Fruit fly (Drosophila melanogaster) whole organism, embryonic: ENCODE data around the gene Trs23.

Experiments
- CG10274 ChIP-seq: fragments of 200-800 bp; sonication (Bioruptor generic); optimal IDR thresholded peaks from 3 replicates; lab custom pipeline; 2017; ENCODE audit warnings: missing biosample characterization, mild to moderate bottlenecking, missing genetic modification characterization
- CG10543 ChIP-seq: fragments of 200-800 bp; sonication (Bioruptor generic); optimal IDR thresholded peaks from 3 replicates; lab custom pipeline; 2017; ENCODE audit warnings: missing biosample characterization, mild to moderate bottlenecking, missing genetic modification characterization, moderate library complexity
- CG13894 ChIP-seq: fragments of 200-800 bp; sonication (Bioruptor generic); optimal IDR thresholded peaks from 3 replicates; lab custom pipeline; 2018; ENCODE audit warnings: missing biosample characterization, mild to moderate bottlenecking, missing genetic modification characterization, moderate library complexity
- CG14667 ChIP-seq: fragments of 200-800 bp; sonication (Bioruptor generic); IDR thresholded peaks from 2 replicates; pipeline ENCODE4 v1.3.6; 2022; ENCODE audit warnings: missing biosample characterization, missing genetic modification characterization
- CG18476 ChIP-seq: fragments of 200-800 bp; sonication (Bioruptor generic); optimal IDR thresholded peaks from 2 replicates; lab custom pipeline; 2016; ENCODE audit warnings: missing biosample characterization, mild to moderate bottlenecking, missing genetic modification characterization
- CG2678 ChIP-seq: fragments of 200-800 bp; sonication (Bioruptor generic); optimal IDR thresholded peaks from 3 replicates; lab custom pipeline; 2019; ENCODE audit warnings: missing biosample characterization, mild to moderate bottlenecking, missing genetic modification characterization, moderate library complexity
- CG31224 ChIP-seq: fragments of 200-800 bp; sonication (Bioruptor generic); IDR thresholded peaks from 2 replicates; pipeline ENCODE4 v1.3.6; 2022; ENCODE audit warnings: missing biosample characterization, missing genetic modification characterization
- CG8359 ChIP-seq: fragments of 200-800 bp; sonication (Bioruptor generic); optimal IDR thresholded peaks from 2 replicates; lab custom pipeline; 2017; ENCODE audit warnings: missing biosample characterization, mild to moderate bottlenecking, missing genetic modification characterization, borderline replicate concordance
- CG8388 ChIP-seq: fragments of 200-800 bp; sonication (Bioruptor generic); optimal IDR thresholded peaks from 2 replicates; lab custom pipeline; 2019; ENCODE audit warnings: missing biosample characterization, mild to moderate bottlenecking, missing genetic modification characterization, moderate library complexity
- Hsf ChIP-seq: fragments of 200-800 bp; sonication (Bioruptor generic); optimal IDR thresholded peaks from 3 replicates; lab custom pipeline; 2016; ENCODE audit warnings: missing biosample characterization, missing genetic modification characterization
- Mrtf ChIP-seq: fragments of 200-800 bp; sonication (Bioruptor generic); IDR thresholded peaks from 3 replicates; pipeline ENCODE4 v1.3.6; 2022; ENCODE audit warnings: missing biosample characterization, missing genetic modification characterization
- Oaz ChIP-seq: fragments of 200-800 bp; sonication (Bioruptor generic); IDR thresholded peaks from 2 replicates; pipeline ENCODE4 v1.3.6; 2022; ENCODE audit warnings: missing biosample characterization, missing genetic modification characterization
- Rfx ChIP-seq: fragments of 200-800 bp; sonication (Bioruptor generic); IDR thresholded peaks from 2 replicates; pipeline ENCODE4 v1.3.6; 2022; ENCODE audit warnings: missing biosample characterization, missing genetic modification characterization
- Side ChIP-seq: fragments of 200-800 bp; sonication (Bioruptor generic); optimal IDR thresholded peaks from 2 replicates; lab custom pipeline; 2016; ENCODE audit warnings: missing biosample characterization, missing genetic modification characterization
- Sox102F ChIP-seq: fragments of 200-800 bp; sonication (Bioruptor generic); optimal IDR thresholded peaks from 2 replicates; lab custom pipeline; 2018; ENCODE audit warnings: missing biosample characterization, mild to moderate bottlenecking, missing genetic modification characterization, moderate library complexity
- bcd ChIP-seq: fragments of 200-800 bp; sonication (Bioruptor generic); optimal IDR thresholded peaks from 2 replicates; lab custom pipeline; 2017; ENCODE audit warnings: missing biosample characterization, mild to moderate bottlenecking, missing genetic modification characterization
- bsh ChIP-seq, 2 experiments: fragments of 200-800 bp; sonication (Bioruptor generic); optimal IDR thresholded peaks; 2 replicates each; lab custom pipeline; 2017 to 2018; ENCODE audit warnings: mild to moderate bottlenecking in 2 of 2, missing biosample characterization in 2 of 2, missing genetic modification characterization in 2 of 2, moderate library complexity in 1 of 2
- nmo ChIP-seq: fragments of 200-800 bp; sonication (Bioruptor generic); optimal IDR thresholded peaks from 2 replicates; lab custom pipeline; 2018; ENCODE audit warnings: missing biosample characterization, mild to moderate bottlenecking, missing genetic modification characterization, moderate library complexity

Gene Trs23

dm6 chr2L:8735572-8735996 is 49.6 kb downstream of the Trs23 start (continued):
- TF ChIP-seq bcd (GFP tag; lab: Kevin White, UChicago) = no peak
- no peak for TF ChIP-seq CG8359 (GFP tag; lab: Kevin White, UChicago)
- no peak for TF ChIP-seq CG31224 (GFP tag; lab: Robert Waterston, UW)
- TF ChIP-seq Rfx (GFP tag; lab: Robert Waterston, UW) = peak; percentile 68; the same call in 1 of the 2 replicates
- peak in 1 of 2 experiments; percentile 30 for TF ChIP-seq bsh (GFP tag; optimal IDR thresholded peaks at IDR 0.05; lab: Kevin White, UChicago)
- no peak for TF ChIP-seq Hsf
- no peak for TF ChIP-seq CG14667 (GFP tag; lab: Robert Waterston, UW)
- TF ChIP-seq Oaz = peak; percentile 25; the same call in 1 of the 2 replicates
- no peak for TF ChIP-seq CG10274
- peak; percentile 88 for TF ChIP-seq CG10543 (GFP tag; lab: Kevin White, UChicago)
- TF ChIP-seq CG13894 (tag; lab: Kevin White, UChicago) = peak; percentile 80
- TF ChIP-seq Side (GFP tag; lab: Kevin White, UChicago) = peak; percentile 54
- no peak for TF ChIP-seq CG18476 (GFP tag; lab: Kevin White, UChicago)
- no peak for TF ChIP-seq Mrtf (GFP tag; lab: Robert Waterston, UW)

dm6 chr2L:8736383-8736782 is 50.4 kb downstream of the Trs23 start:
- TF ChIP-seq Sox102F (GFP tag; lab: Kevin White, UChicago) (peak; percentile 13), CG8388 (GFP tag; lab: Kevin White, UChicago) (peak; percentile 62), nmo (GFP tag; lab: Kevin White, UChicago) (peak; percentile 31), CG2678 (no peak)
